Worm (Caenorhabditis elegans) whole organism, L4 larva: ENCODE results near the gene C04A2.15.

ENCODE experiments used
- D1046.2 ChIP-seq: fragments of 200-800 bp; sonication (Bioruptor generic); IDR thresholded peaks from 2 replicates; pipeline ENCODE4 v1.3.6; 2022; ENCODE audit warnings: missing genetic modification characterization, missing compliant biosample characterization
- F37D6.2 ChIP-seq: sonication (generic microtip); optimal IDR thresholded peaks from 2 replicates; lab custom pipeline; 2016; ENCODE audit warnings: mild to moderate bottlenecking, missing genetic modification characterization, missing compliant biosample characterization
- R02D3.7 ChIP-seq: fragments of 150-350 bp; sonication (generic microtip); optimal IDR thresholded peaks from 3 replicates; lab custom pipeline; 2014; ENCODE audit warnings: missing biosample characterization, missing genetic modification characterization
- Y5F2A.4 ChIP-seq: fragments of 200-800 bp; sonication (Bioruptor generic); optimal IDR thresholded peaks from 2 replicates; lab custom pipeline; 2018; ENCODE audit warnings: mild to moderate bottlenecking, missing genetic modification characterization, missing compliant biosample characterization
- Y75B8A.6 ChIP-seq: fragments of 200-800 bp; sonication (Bioruptor generic); IDR thresholded peaks from 2 replicates; pipeline ENCODE4 v1.3.6; 2022; ENCODE audit warnings: missing genetic modification reagents, missing genetic modification characterization, missing compliant biosample characterization
- ZK546.5 ChIP-seq, 2 experiments: sonication (generic microtip); optimal IDR thresholded peaks; 2 replicates each; lab custom pipeline; 2017; ENCODE audit warnings: missing biosample characterization in 2 of 2, missing genetic modification characterization in 2 of 2
- aha-1 ChIP-seq: fragments of 150-350 bp; peaks from one replicate; lab custom pipeline; 2014; ENCODE audit warnings: missing biosample characterization, missing genetic modification characterization
- ama-1 ChIP-seq: fragments of 150-350 bp; optimal IDR thresholded peaks from 2 replicates; lab custom pipeline; 2014; ENCODE audit warnings: inconsistent platforms, mixed read lengths
- arid-1 ChIP-seq: fragments of 200-800 bp; sonication (Bioruptor generic); conservative IDR thresholded peaks from 2 replicates; pipeline ENCODE4 v1.3.6; 2022; ENCODE audit warnings: missing genetic modification reagents, missing genetic modification characterization, missing compliant biosample characterization
- attf-4 ChIP-seq: sonication (generic microtip); optimal IDR thresholded peaks from 3 replicates; lab custom pipeline; 2017; ENCODE audit warnings: missing biosample characterization, missing genetic modification characterization
- ceh-32 ChIP-seq: sonication (generic microtip); optimal IDR thresholded peaks from 2 replicates; lab custom pipeline; 2016; ENCODE audit warnings: mild to moderate bottlenecking, missing genetic modification characterization, missing compliant biosample characterization; ENCODE audit not compliant: poor library complexity
- ctbp-1 ChIP-seq: fragments of 200-800 bp; sonication (Bioruptor generic); IDR thresholded peaks from 2 replicates; pipeline ENCODE4 v1.3.6; 2022; ENCODE audit warnings: missing genetic modification reagents, missing genetic modification characterization, missing compliant biosample characterization
- daf-12 ChIP-seq: fragments of 150-350 bp; optimal IDR thresholded peaks from 2 replicates; lab custom pipeline; 2014; ENCODE audit warnings: missing biosample characterization, missing genetic modification reagents, missing genetic modification characterization
- daf-16 ChIP-seq, 3 experiments: sonication (generic microtip); optimal IDR thresholded peaks; 2 replicates each; lab custom pipeline; 2016 to 2017; ENCODE audit warnings: missing genetic modification characterization in 3 of 3, missing genetic modification reagents in 3 of 3, mild to moderate bottlenecking in 2 of 3, missing compliant biosample characterization in 2 of 3, missing biosample characterization in 1 of 3, moderate library complexity in 1 of 3
- dmd-8 ChIP-seq: fragments of 200-800 bp; sonication (Bioruptor generic); IDR thresholded peaks from 2 replicates; pipeline ENCODE4 v1.3.6; 2022; ENCODE audit warnings: missing genetic modification characterization, missing compliant biosample characterization
- dmd-9 ChIP-seq: fragments of 200-800 bp; sonication (Bioruptor generic); IDR thresholded peaks from 2 replicates; pipeline ENCODE4 v1.3.6; 2022; ENCODE audit warnings: missing genetic modification reagents, missing genetic modification characterization, missing compliant biosample characterization
- egl-27 ChIP-seq: sonication (generic microtip); optimal IDR thresholded peaks from 3 replicates; lab custom pipeline; 2017; ENCODE audit warnings: missing biosample characterization, missing genetic modification reagents, missing genetic modification characterization
- egl-43 ChIP-seq: fragments of 200-800 bp; sonication (Bioruptor generic); IDR thresholded peaks from 2 replicates; pipeline ENCODE4 v1.3.6; 2022; ENCODE audit warnings: missing genetic modification reagents, missing genetic modification characterization, missing compliant biosample characterization
- fos-1 ChIP-seq: fragments of 150-350 bp; optimal IDR thresholded peaks from 2 replicates; lab custom pipeline; 2014; ENCODE audit warnings: missing biosample characterization, missing genetic modification characterization
- hmg-1.1 ChIP-seq: fragments of 200-800 bp; sonication (Bioruptor generic); IDR thresholded peaks from 2 replicates; pipeline ENCODE4 v1.3.6; 2022; ENCODE audit warnings: missing genetic modification reagents, missing genetic modification characterization, missing compliant biosample characterization
- lin-15B ChIP-seq: fragments of 150-350 bp; sonication (generic microtip); optimal IDR thresholded peaks from 3 replicates; lab custom pipeline; 2014; ENCODE audit warnings: missing biosample characterization, missing genetic modification characterization
- lin-38 ChIP-seq: fragments of 200-800 bp; sonication (Bioruptor generic); IDR thresholded peaks from 2 replicates; pipeline ENCODE4 v1.3.6; 2022; ENCODE audit warnings: missing genetic modification reagents, missing genetic modification characterization, missing compliant biosample characterization
- mes-2 ChIP-seq: sonication (generic microtip); optimal IDR thresholded peaks from 2 replicates; lab custom pipeline; 2016; ENCODE audit warnings: missing genotype, mild to moderate bottlenecking, missing genetic modification characterization, missing compliant biosample characterization; ENCODE audit not compliant: poor library complexity, severe bottlenecking
- mxl-3 ChIP-seq: fragments of 200-800 bp; sonication (Bioruptor generic); optimal IDR thresholded peaks from 2 replicates; lab custom pipeline; 2018; ENCODE audit warnings: mild to moderate bottlenecking, missing genetic modification characterization, missing compliant biosample characterization
- nhr-111 ChIP-seq: fragments of 200-800 bp; sonication (Bioruptor generic); optimal IDR thresholded peaks from 2 replicates; lab custom pipeline; 2018; ENCODE audit warnings: mild to moderate bottlenecking, missing genetic modification characterization, missing compliant biosample characterization
- nhr-6 ChIP-seq: fragments of 150-350 bp; optimal IDR thresholded peaks from 2 replicates; lab custom pipeline; 2014; ENCODE audit warnings: missing biosample characterization, missing genetic modification characterization
- saeg-2 ChIP-seq: fragments of 200-800 bp; sonication (Bioruptor generic); IDR thresholded peaks from 2 replicates; pipeline ENCODE4 v1.3.6; 2022; ENCODE audit warnings: missing genetic modification reagents, missing genetic modification characterization, missing compliant biosample characterization
- snpc-4 ChIP-seq: fragments of 150-350 bp; optimal IDR thresholded peaks from 2 replicates; lab custom pipeline; 2014; ENCODE audit warnings: missing biosample characterization, missing genetic modification characterization
- spr-3 ChIP-seq: fragments of 200-800 bp; sonication (Bioruptor generic); optimal IDR thresholded peaks from 2 replicates; lab custom pipeline; 2018; ENCODE audit warnings: mild to moderate bottlenecking, missing genetic modification characterization, missing compliant biosample characterization
- tag-97 ChIP-seq: fragments of 200-800 bp; sonication (Bioruptor generic); IDR thresholded peaks from 2 replicates; pipeline ENCODE4 v1.3.6; 2022; ENCODE audit warnings: missing genetic modification characterization, missing compliant biosample characterization
- unc-62 ChIP-seq, 3 experiments: fragments of 150-350 bp in 1 of 3; sonication (generic microtip); optimal IDR thresholded peaks in 2 of 3; peaks in 1 of 3; 1 replicate in 1 of 3; 2 replicates in 2 of 3; lab custom pipeline; 2014 to 2017; ENCODE audit warnings: missing biosample characterization in 3 of 3, missing genetic modification characterization in 3 of 3, missing genetic modification reagents in 3 of 3, missing genotype in 1 of 3
- zag-1 ChIP-seq: fragments of 150-350 bp; optimal IDR thresholded peaks from 2 replicates; lab custom pipeline; 2014; ENCODE audit warnings: missing biosample characterization, missing genetic modification characterization
- zfp-2 ChIP-seq: sonication (generic microtip); optimal IDR thresholded peaks from 2 replicates; lab custom pipeline; 2016; ENCODE audit warnings: mild to moderate bottlenecking, missing genetic modification characterization, missing compliant biosample characterization
- zfp-3 ChIP-seq: fragments of 200-800 bp; sonication (Bioruptor generic); conservative IDR thresholded peaks from 2 replicates; pipeline ENCODE4 v1.3.6; 2022; ENCODE audit warnings: missing genetic modification reagents, missing genetic modification characterization, missing compliant biosample characterization
- zip-2 ChIP-seq: fragments of 150-350 bp; optimal IDR thresholded peaks from 2 replicates; lab custom pipeline; 2014; ENCODE audit warnings: missing biosample characterization, missing genetic modification characterization
- ztf-11 ChIP-seq: fragments of 150-350 bp; optimal IDR thresholded peaks from 2 replicates; lab custom pipeline; 2014; ENCODE audit warnings: missing biosample characterization, missing genetic modification characterization

The C04A2.15 gene

ce11 chrII:6888211-6888610 is 36.2 kb downstream of the C04A2.15 start (continued):
- peak; percentile 33 for TF ChIP-seq aha-1 (tag; lab: Kevin White, UChicago)
- no peak for TF ChIP-seq dmd-8 (GFP tag; lab: Robert Waterston, UW)
- TF ChIP-seq snpc-4: no peak
- TF ChIP-seq ZK546.5 (tag; optimal IDR thresholded peaks at IDR 0.05; lab: Kevin White, UChicago): no peak
- TF ChIP-seq egl-27: no peak
- TF ChIP-seq nhr-6 (tag; lab: Kevin White, UChicago): no peak
- TF ChIP-seq zfp-2 (tag; lab: Kevin White, UChicago): no peak
- no peak for TF ChIP-seq arid-1 (GFP tag; lab: Robert Waterston, UW)
- no peak for TF ChIP-seq zip-2 (tag; lab: Kevin White, UChicago)
- no peak for TF ChIP-seq unc-62 (GFP tag; optimal IDR thresholded peaks at IDR 0.05 in 1 of 2; lab: Kevin White, UChicago)
- no peak for TF ChIP-seq unc-62 (tag; optimal IDR thresholded peaks at IDR 0.05; lab: Kevin White, UChicago)
- no peak for TF ChIP-seq ceh-32
- no peak for TF ChIP-seq spr-3 (GFP tag; lab: Kevin White, UChicago)

DNA sequence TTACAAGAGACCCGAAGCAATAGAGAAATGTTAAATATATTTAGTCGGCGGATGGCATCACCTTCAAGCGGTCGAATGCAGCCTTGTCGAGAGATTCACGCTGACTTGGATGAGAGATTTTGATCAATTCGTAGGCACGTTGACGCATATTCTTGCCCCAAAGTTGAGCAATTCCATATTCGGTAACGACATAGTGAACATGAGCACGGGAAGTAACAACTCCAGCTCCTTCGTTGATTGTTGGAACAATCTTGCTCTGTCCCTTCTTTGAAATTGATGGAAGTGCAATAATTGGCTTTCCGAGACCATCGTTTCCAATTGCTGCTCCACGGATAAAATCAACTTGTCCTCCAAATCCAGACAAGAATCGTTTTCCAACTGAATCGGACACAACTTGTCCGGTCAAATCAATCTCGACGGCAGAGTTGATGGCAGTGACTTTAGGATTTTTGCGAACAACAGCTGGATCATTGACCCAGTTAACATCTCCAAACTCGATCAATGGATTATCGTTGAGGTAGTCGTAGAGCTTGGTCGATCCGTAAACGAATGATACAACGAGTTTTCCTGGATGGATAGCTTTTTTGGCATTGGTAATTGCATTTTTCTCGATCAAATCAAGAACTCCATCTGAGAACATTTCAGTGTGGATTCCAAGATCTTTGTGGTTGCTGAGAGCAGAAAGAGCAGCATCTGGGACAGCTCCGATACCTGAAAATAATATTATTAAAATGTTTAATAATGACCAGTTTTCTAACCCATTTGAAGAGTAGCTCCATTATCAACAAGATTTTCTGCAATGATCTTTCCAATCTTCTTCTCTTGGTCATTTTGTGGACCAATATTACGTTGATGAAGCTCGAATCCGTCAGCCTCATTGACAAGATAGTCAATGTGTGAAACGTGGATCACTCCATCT is 36.9 kb downstream of the C04A2.15 start:
- TF ChIP-seq zag-1 (tag; lab: Kevin White, UChicago) (no peak), Y5F2A.4 (no peak), ztf-11 (tag; lab: Kevin White, UChicago) (no peak), hmg-1.1 (GFP tag; lab: Robert Waterston, UW) (0 out of 2 replicates have a peak, but pooled peaks have one; percentile 12), daf-16 (GFP tag; optimal IDR thresholded peaks at IDR 0.05; lab: Kevin White, UChicago) (no peak), daf-16 (tag; optimal IDR thresholded peaks at IDR 0.05; lab: Kevin White, UChicago) (peak; percentile 21), nhr-111 (GFP tag; lab: Kevin White, UChicago) (no peak), mes-2 (peak; percentile 46), Y75B8A.6 (GFP tag; lab: Robert Waterston, UW) (peak; percentile 68; the same call in 1 of the 2 replicates), D1046.2 (GFP tag; lab: Robert Waterston, UW) (peak; percentile 71; the same call in 1 of the 2 replicates), lin-15B (no peak), saeg-2 (0 out of 2 replicates have a peak, but pooled peaks have one; percentile 44), aha-1 (tag; lab: Kevin White, UChicago) (no peak), lin-38 (GFP tag; lab: Robert Waterston, UW) (0 out of 2 replicates have a peak, but pooled peaks have one; percentile 6), unc-62 (GFP tag; optimal IDR thresholded peaks at IDR 0.05 in 1 of 2; lab: Kevin White, UChicago) (peak in 1 of 2 experiments; percentile 35), unc-62 (tag; optimal IDR thresholded peaks at IDR 0.05; lab: Kevin White, UChicago) (no peak), ceh-32 (no peak), egl-43 (GFP tag; lab: Robert Waterston, UW) (no peak), ama-1 (lab: Kevin White, UChicago) (peak; percentile 76)

- TF ChIP-seq zfp-3 (GFP tag; lab: Robert Waterston, UW) (peak; percentile 62; the same call in 1 of the 2 replicates), dmd-8 (GFP tag; lab: Robert Waterston, UW) (0 out of 2 replicates have a peak, but pooled peaks have one; percentile 9), ctbp-1 (GFP tag; lab: Robert Waterston, UW) (peak; percentile 19; the same call in 1 of the 2 replicates), daf-12 (tag; lab: Kevin White, UChicago) (no peak), aha-1 (tag; lab: Kevin White, UChicago) (peak; percentile 76), attf-4 (tag; lab: Kevin White, UChicago) (no peak), lin-38 (GFP tag; lab: Robert Waterston, UW) (no peak), dmd-9 (peak; percentile 50; the same call in 1 of the 2 replicates), mxl-3 (GFP tag; lab: Kevin White, UChicago) (no peak), tag-97 (no peak), fos-1 (no peak), F37D6.2 (tag; lab: Kevin White, UChicago) (no peak), daf-16 (GFP tag; optimal IDR thresholded peaks at IDR 0.05; lab: Kevin White, UChicago) (no peak), daf-16 (tag; optimal IDR thresholded peaks at IDR 0.05; lab: Kevin White, UChicago) (no peak), R02D3.7 (tag; lab: Kevin White, UChicago) (no peak)
Observed at ce11 chrII:6889580-6889922, 37.5 kb downstream of the C04A2.15 start.
